Fruit fly (Drosophila melanogaster): Measurements from ENCODE around the gene CG31121.

DNA sequence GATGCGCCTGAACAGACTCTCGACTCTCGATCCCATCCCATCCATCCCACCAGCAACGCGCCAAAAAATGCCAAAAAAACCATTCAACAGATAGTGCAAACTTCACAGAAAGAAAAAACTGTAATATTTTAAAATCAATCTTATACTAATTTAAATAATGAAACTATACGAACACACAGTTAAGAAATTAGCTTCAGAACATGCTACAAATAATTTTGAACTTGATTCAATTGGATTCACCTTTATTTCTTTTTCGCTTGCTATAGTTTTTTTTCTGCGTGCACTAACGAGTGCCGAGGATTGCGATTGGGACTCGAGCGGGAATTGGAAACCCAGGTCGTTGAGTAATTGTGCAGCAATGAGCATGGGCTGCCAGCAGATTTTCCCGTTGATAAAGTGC, 13.6 kb upstream of the CG31121 start:
- TF ChIP-seq CG32006 (GFP tag; optimal IDR thresholded peaks at IDR 0.05), result peak; percentile 58
- TF ChIP-seq CG6808 (GFP tag; optimal IDR thresholded peaks at IDR 0.05), result no peak
- TF ChIP-seq CG6792 (GFP tag; optimal IDR thresholded peaks at IDR 0.05), result no peak
- no peak for TF ChIP-seq CG1621 (tag; optimal IDR thresholded peaks at IDR 0.05)
- TF ChIP-seq Lpt (GFP tag; optimal IDR thresholded peaks at IDR 0.05), result no peak
- TF ChIP-seq pdm3 (GFP tag; optimal IDR thresholded peaks at IDR 0.05), result peak; percentile 11
- TF ChIP-seq CG3032 (tag; optimal IDR thresholded peaks at IDR 0.05), result no peak
- TF ChIP-seq CG11294 (GFP tag; IDR thresholded peaks at IDR 0.05), result peak; percentile 15; the same call in 1 of the 2 replicates
- TF ChIP-seq CG10669 (GFP tag; optimal IDR thresholded peaks at IDR 0.05), result no peak
- no peak for TF ChIP-seq Sox102F (GFP tag; optimal IDR thresholded peaks at IDR 0.05)

Measured in whole organism, prepupa.